Fruit fly (Drosophila melanogaster): ENCODE results near the gene Uros1.

Uros1 gene

dm6 chrX:8861267-8861666 is 38.8 kb downstream of the Uros1 start (continued):
- no peak for TF ChIP-seq ab (GFP tag; optimal IDR thresholded peaks at IDR 0.05)
- TF ChIP-seq Deaf1 (tag; optimal IDR thresholded peaks at IDR 0.05): no peak
- no peak for TF ChIP-seq CG16815 (GFP tag; optimal IDR thresholded peaks at IDR 0.05)
- no peak for TF ChIP-seq tup (GFP tag; optimal IDR thresholded peaks at IDR 0.05)
- peak in 1 of 2 experiments; percentile 19 for TF ChIP-seq Eip74EF (GFP tag; optimal IDR thresholded peaks at IDR 0.05)
- no peak for TF ChIP-seq CG8765 (GFP tag; IDR thresholded peaks at IDR 0.05)
- no peak for TF ChIP-seq CG2120 (GFP tag; optimal IDR thresholded peaks at IDR 0.05)
- no peak for TF ChIP-seq CG4854 (GFP tag; optimal IDR thresholded peaks at IDR 0.05)
- peak; percentile 66 for TF ChIP-seq CG1603 (tag; optimal IDR thresholded peaks at IDR 0.05)
- no peak for TF ChIP-seq CG13894 (tag; optimal IDR thresholded peaks at IDR 0.05)
- no peak for TF ChIP-seq Lhr (GFP tag; optimal IDR thresholded peaks at IDR 0.05)
- TF ChIP-seq Usf (GFP tag; optimal IDR thresholded peaks at IDR 0.05): no peak
- TF ChIP-seq CG11093 (GFP tag; IDR thresholded peaks at IDR 0.05): no peak
- no peak for TF ChIP-seq CG6854 (GFP tag; optimal IDR thresholded peaks at IDR 0.05)
- no peak for TF ChIP-seq CG3281 (GFP tag; optimal IDR thresholded peaks at IDR 0.05)
- TF ChIP-seq CG17568 (GFP tag; optimal IDR thresholded peaks at IDR 0.05): peak; percentile 0
- TF ChIP-seq pum (GFP tag; optimal IDR thresholded peaks at IDR 0.05): peak; percentile 19
- no peak for TF ChIP-seq CG7786 (GFP tag; optimal IDR thresholded peaks at IDR 0.05)
- no peak for TF ChIP-seq CG2202 (tag; optimal IDR thresholded peaks at IDR 0.05)
- TF ChIP-seq gcm (GFP tag; optimal IDR thresholded peaks at IDR 0.05): no peak
- peak; percentile 34 for TF ChIP-seq chn (GFP tag; optimal IDR thresholded peaks at IDR 0.05)
- no peak for TF ChIP-seq CG9609 (GFP tag; optimal IDR thresholded peaks at IDR 0.05)
- no peak for TF ChIP-seq tio (GFP tag; optimal IDR thresholded peaks at IDR 0.05)
- TF ChIP-seq Doc2 (GFP tag; IDR thresholded peaks at IDR 0.05): no peak
- no peak for TF ChIP-seq Atf6 (GFP tag; IDR thresholded peaks at IDR 0.05)
- no peak for TF ChIP-seq gfzf (GFP tag; optimal IDR thresholded peaks at IDR 0.05)
- no peak for TF ChIP-seq CG10274 (GFP tag; optimal IDR thresholded peaks at IDR 0.05)
- TF ChIP-seq NC2α (GFP tag; optimal IDR thresholded peaks at IDR 0.05): no peak
- TF ChIP-seq CG13287 (GFP tag; IDR thresholded peaks at IDR 0.05; ENCODE audit: partially characterized antibody): no peak
- TF ChIP-seq mld (GFP tag; IDR thresholded peaks at IDR 0.05; ENCODE audit: partially characterized antibody): no peak
- no peak for TF ChIP-seq cas (GFP tag; IDR thresholded peaks at IDR 0.05)
- no peak for TF ChIP-seq E2f1 (GFP tag; IDR thresholded peaks at IDR 0.05)
- TF ChIP-seq Atf3 (GFP tag; optimal IDR thresholded peaks at IDR 0.05): no peak
- no peak for TF ChIP-seq Nf-YC (tag; optimal IDR thresholded peaks at IDR 0.05)
- TF ChIP-seq CG3163 (GFP tag; optimal IDR thresholded peaks at IDR 0.05): no peak
- TF ChIP-seq CG4707 (GFP tag; optimal IDR thresholded peaks at IDR 0.05): no peak
- no peak for TF ChIP-seq YL-1 (GFP tag; optimal IDR thresholded peaks at IDR 0.05)
- no peak for TF ChIP-seq vfl (GFP tag; optimal IDR thresholded peaks at IDR 0.05)
- no peak for TF ChIP-seq C15 (GFP tag; IDR thresholded peaks at IDR 0.05)
- no peak for TF ChIP-seq HLH54F (GFP tag; optimal IDR thresholded peaks at IDR 0.05)
- peak; percentile 61 for TF ChIP-seq gem (tag; optimal IDR thresholded peaks at IDR 0.05)
- no peak for TF ChIP-seq Hr78 (GFP tag; optimal IDR thresholded peaks at IDR 0.05)
- TF ChIP-seq CG9817 (tag; optimal IDR thresholded peaks at IDR 0.05): no peak
- no peak for TF ChIP-seq CG6272 (GFP tag; IDR thresholded peaks at IDR 0.05)
- TF ChIP-seq CG33557 (GFP tag; optimal IDR thresholded peaks at IDR 0.05): no peak
- TF ChIP-seq sr (GFP tag; IDR thresholded peaks at IDR 0.05): no peak
- TF ChIP-seq br (optimal IDR thresholded peaks at IDR 0.05): no peak
- TF ChIP-seq CG17385 (GFP tag; optimal IDR thresholded peaks at IDR 0.05): peak; percentile 28
- no peak for TF ChIP-seq CG4282 (GFP tag; optimal IDR thresholded peaks at IDR 0.05)
- peak; percentile 24 for TF ChIP-seq CG3407 (GFP tag; optimal IDR thresholded peaks at IDR 0.05)
- TF ChIP-seq oc (tag; optimal IDR thresholded peaks at IDR 0.05): peak; percentile 37
- TF ChIP-seq cad (GFP tag; optimal IDR thresholded peaks at IDR 0.05): no peak

Data from whole organism, embryonic.